Fruit fly (Drosophila melanogaster) ovary, adult (tissue): ENCODE results near the gene Ada2b.

Experiments used
- CG17801 ChIP-seq: fragments of 200-800 bp; optimal IDR thresholded peaks from 2 replicates; lab custom pipeline; 2019; ENCODE audit warnings: missing biosample characterization, mild to moderate bottlenecking, missing genetic modification characterization, moderate library complexity; ENCODE audit not compliant: partially characterized antibody

Ada2b gene

dm6 chr3R:8254347-8254746, 14.0 kb upstream of the Ada2b start:
- no peak for TF ChIP-seq CG17801 (GFP tag; lab: Kevin White, UChicago)

- TF ChIP-seq CG17801 (GFP tag; lab: Kevin White, UChicago) = no peak
These were observed 11.2 kb upstream of the Ada2b start for dm6 chr3R:8251532-8251931.

- no peak for TF ChIP-seq CG17801 (GFP tag; lab: Kevin White, UChicago)
These were observed 9.9 kb upstream of the Ada2b start, which contains the start of gene mtg for dm6 chr3R:8250166-8250733. Gene mtg (plus strand): TSS chr3R:8250497.

- no peak for TF ChIP-seq CG17801 (GFP tag; lab: Kevin White, UChicago)
These were observed 7.8 kb upstream of the Ada2b start, which contains the start of gene CG15864 for dm6 chr3R:8248138-8248537. Gene CG15864 (plus strand): TSS chr3R:8248438.

dm6 chr3R:8243720-8244119, 3.4 kb upstream of the Ada2b start, which contains the start of the genes CG9636, CG18749 and CG33722:
Gene CG9636 (minus strand): TSS chr3R:8243792.
Gene CG18749 (plus strand): TSS chr3R:8244055.
Gene CG33722 (plus strand): TSS chr3R:8244055.
- TF ChIP-seq CG17801 (GFP tag; lab: Kevin White, UChicago) = peak; percentile 68

dm6 chr3R:8239472-8240301, 628 bp downstream of the Ada2b start:
- TF ChIP-seq CG17801 (GFP tag; lab: Kevin White, UChicago) = peak; percentile 86

DNA sequence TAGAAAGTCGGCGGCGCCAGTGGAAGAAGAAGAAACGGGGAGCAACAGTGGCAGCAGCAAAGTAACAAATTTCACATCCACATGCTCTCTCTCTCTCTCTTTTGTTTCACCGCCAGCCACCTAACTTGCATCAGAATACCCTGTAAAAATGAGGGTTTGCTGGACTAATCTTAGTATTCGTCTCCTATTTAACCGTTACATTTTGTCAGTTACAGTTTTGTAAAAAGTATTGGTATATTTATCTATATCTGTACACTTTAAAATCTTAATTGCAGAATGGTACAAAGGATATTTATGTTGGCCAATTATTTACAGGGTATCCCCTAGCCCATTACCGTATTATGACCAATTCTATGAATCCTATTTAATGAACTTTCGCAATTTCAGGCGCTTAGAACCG, 6.5 kb downstream of the Ada2b start:
- no peak for TF ChIP-seq CG17801 (GFP tag; lab: Kevin White, UChicago)

DNA sequence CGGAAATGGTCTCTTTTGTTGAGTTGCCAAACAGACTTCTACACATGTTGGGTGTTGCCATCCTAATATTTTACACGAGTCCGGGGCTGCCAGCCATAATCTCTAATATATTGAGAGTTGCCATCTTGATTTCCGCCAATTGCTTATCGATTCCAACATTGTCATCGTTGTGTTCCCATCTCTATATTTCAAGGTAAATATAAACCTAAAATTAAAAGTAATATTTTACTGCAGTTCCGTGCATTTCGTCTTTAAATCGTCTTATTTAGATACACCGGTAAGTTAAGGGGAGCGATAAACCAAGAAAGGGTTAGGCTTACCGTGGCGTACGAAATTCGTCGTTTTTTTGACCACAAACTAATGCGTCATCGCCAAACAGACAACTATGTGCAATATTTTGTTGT, 6.9 kb downstream of the Ada2b start, which contains the start of gene PolI:
TSS of gene PolI (plus strand) at position 138 of the 404 bp plus-strand sequence.
- peak; percentile 26 for TF ChIP-seq CG17801 (GFP tag; lab: Kevin White, UChicago)

DNA sequence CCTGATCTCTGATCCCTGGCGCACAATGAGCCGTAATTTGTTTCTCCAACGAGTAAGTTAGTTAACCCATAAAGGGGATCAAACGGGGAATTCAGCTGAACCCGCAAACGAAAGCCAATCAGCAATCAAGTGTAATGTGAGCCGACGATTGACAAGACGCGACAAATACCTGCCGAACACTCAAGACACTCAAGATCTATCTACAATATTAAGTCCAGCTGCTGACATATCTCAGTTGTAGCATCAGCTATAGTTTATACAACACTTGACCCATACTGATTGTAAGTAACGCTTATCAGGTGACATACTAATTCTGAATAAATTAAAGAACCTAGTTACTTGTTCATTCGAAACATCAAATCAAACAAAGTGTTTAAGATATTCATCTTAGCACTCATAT, 13.0 kb downstream of the Ada2b start:
- TF ChIP-seq CG17801 (GFP tag; lab: Kevin White, UChicago) = no peak

DNA sequence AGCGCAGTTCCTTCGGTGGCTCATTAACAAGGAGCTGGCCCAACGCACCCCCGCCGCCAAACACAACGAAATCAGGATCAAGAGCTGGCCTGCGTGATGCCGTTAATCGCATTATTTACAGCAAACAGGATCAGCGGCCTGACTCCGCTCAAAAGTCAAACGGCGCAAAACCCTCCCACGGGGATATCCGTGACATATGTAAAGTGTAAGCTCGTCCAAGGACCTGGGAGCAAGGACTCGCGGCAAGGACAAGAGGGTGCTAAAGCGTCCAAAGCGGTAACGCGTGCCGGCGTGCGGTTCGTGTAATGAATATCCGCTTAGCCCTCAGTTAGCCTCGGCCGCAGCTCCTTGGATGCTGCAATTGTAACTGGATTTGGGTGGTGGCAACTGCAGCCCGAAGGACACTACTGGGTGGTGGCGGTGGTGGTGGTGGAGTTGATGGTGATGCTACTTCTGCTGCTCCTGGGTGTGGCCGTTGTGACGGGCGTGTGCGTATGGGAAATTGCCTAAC, 14.8 kb downstream of the Ada2b start:
- TF ChIP-seq CG17801 (GFP tag; lab: Kevin White, UChicago) = no peak

DNA sequence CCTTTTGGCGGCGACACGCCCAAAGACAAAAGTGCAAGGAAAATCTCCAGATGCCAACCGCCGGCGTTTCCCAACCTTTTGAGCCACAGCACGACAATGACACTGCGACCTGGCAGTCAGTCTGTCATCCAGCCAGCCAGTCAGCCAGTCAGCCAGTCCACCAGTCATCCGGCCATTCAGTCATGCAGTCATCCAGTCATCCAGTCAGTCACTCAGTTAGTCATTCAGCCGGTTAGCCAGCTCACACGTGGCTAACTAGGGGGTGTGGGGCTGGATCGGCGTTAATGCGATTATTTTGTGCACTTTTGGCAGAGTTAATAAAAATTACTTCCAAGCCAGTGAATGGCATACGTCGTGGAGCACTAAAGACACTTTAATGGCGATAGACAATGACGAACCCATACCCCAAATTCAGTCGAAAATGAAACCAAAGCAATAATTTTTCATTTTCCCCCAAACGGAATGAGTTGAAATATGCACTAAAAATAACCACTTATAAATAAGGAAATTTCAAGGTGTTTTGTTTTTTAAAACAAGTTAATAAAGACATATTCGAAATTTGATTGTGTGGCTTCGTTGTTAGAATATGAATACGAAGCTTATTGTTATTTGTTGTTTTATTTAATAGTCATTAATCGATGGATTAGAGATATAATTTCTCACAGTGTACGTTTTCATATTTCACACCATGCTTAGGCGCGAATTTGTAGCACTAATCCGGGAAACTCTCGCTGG, 15.4 kb downstream of the Ada2b start:
- TF ChIP-seq CG17801 (GFP tag; lab: Kevin White, UChicago) = no peak

- no peak for TF ChIP-seq CG17801 (GFP tag; lab: Kevin White, UChicago)
These were observed 17.2 kb downstream of the Ada2b start for dm6 chr3R:8223074-8223597.

DNA sequence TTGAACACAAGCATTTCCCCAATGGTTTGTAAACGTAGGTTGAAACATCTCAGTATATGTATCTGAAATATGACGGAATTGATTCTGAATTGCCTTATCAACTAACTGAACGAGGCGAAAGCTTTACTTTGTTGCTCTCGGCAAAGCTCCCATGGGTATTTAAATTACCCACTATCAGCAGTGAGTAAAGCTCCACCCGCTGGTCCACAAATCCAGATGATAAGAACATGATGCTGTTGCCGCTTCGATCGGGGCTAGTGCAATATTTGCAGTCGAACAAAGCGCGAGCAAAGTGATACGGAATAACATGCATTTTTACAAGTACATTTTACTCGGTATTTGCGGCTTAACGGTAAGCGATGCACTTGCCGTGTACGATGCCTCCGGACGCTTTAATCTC, 20.4 kb downstream of the Ada2b start, which contains the start of gene CG18249:
TSS of gene CG18249 (plus strand) at position 256 of the 400 bp plus-strand sequence.
- TF ChIP-seq CG17801 (GFP tag; lab: Kevin White, UChicago) = no peak

DNA sequence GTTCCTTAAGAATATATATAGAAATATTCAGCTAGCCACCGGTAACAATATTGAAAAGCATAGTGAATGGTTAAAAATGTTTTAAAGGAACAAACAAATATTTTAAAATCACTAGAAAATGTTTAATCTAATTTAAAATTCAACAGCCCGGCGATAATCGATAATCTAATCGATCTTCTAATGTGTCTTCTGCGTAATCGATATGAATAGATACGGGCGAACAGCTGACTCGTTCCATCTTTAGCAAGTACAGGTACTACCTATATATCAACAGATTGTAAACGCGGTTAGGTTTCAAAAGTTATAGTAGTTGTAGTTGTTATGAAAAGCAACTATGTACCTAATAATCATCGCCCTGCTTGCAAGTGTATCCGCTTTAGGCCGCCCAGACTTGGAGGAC, 22.6 kb downstream of the Ada2b start, which contains the start of gene CG7800:
TSS of gene CG7800 (plus strand) at position 231 of the 400 bp plus-strand sequence.
- no peak for TF ChIP-seq CG17801 (GFP tag; lab: Kevin White, UChicago)
